Fruit fly (Drosophila melanogaster) S2 (cell line): ENCODE measurements around the gene AOX3.

ENCODE experiments used
- CG8478 ChIP-seq: fragments of >200 bp; optimal IDR thresholded peaks from 2 replicates; lab custom pipeline; 2018
- CTCF ChIP-seq, 2 experiments: fragments of >200 bp; optimal IDR thresholded peaks; 2 replicates each; lab custom pipeline; 2018

DNA sequence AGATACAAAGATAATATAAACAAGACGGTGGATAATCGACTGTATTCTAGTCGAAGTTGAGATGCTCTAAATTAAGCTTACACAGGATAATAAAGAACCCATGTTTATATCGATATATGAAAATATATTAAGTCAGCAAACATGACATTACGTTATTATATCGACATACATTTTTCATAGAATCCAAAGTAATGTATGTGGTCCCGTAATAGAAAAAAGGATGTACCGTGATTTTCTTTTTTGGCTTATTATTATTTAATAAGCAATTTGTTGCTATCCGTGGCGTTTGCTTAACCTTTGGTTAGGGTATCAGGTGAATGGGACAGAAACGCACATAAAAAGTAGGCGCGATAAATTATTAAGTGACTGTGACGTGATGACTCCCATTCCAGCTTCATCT lies 8.5 kb upstream of the AOX3 start:
- TF ChIP-seq CTCF (optimal IDR thresholded peaks at IDR 0.05; lab: Kevin White, UChicago) (no peak), CG8478 (no peak)
